Fruit fly (Drosophila melanogaster) whole organism: ENCODE measurements around the gene Cpr67Fb.
A peak's percentile ranks its signal among the peaks of the same experiment; 100 is the strongest.

Experiments
- CG8478 ChIP-seq: fragments of >200 bp; optimal IDR thresholded peaks from 2 replicates; lab custom pipeline; 2018; ENCODE audit warnings: inconsistent platforms
- Dll ChIP-seq: fragments of >200 bp; optimal IDR thresholded peaks from 2 replicates; lab custom pipeline; 2017
- EcR ChIP-seq, 2 experiments: fragments of >200 bp; optimal IDR thresholded peaks; 2 replicates each; lab custom pipeline; 2017; ENCODE audit warnings: missing biosample characterization in 2 of 2, missing genetic modification characterization in 2 of 2, missing genetic modification reagents in 2 of 2
- pan ChIP-seq: fragments of >200 bp; optimal IDR thresholded peaks from 2 replicates; lab custom pipeline; 2017
- psq ChIP-seq: fragments of >200 bp; optimal IDR thresholded peaks from 2 replicates; lab custom pipeline; 2017
- usp ChIP-seq: fragments of >200 bp; optimal IDR thresholded peaks from 2 replicates; lab custom pipeline; 2017; ENCODE audit warnings: missing biosample characterization, missing genetic modification characterization, mixed read lengths

Gene Cpr67Fb

dm6 chr3L:10894159-10894558, at the start of gene Cpr67Fb:
Gene Cpr67Fb, plus strand, starts transcription at chr3L:10894173.
- no peak for TF ChIP-seq psq
- TF ChIP-seq Dll (lab: Kevin White, UChicago) = no peak
- TF ChIP-seq usp = no peak
- TF ChIP-seq CG8478 (lab: Kevin White, UChicago) = no peak
- no peak for TF ChIP-seq pan (lab: Kevin White, UChicago)
- TF ChIP-seq EcR (GFP tag; optimal IDR thresholded peaks at IDR 0.05; lab: Kevin White, UChicago) = no peak

- no peak for TF ChIP-seq usp
Measured at dm6 chr3L:10844548-10845530, 49.1 kb upstream of the Cpr67Fb start.

- TF ChIP-seq CG8478 (lab: Kevin White, UChicago) (no peak), Dll (lab: Kevin White, UChicago) (no peak), pan (lab: Kevin White, UChicago) (no peak), usp (no peak), EcR (GFP tag; optimal IDR thresholded peaks at IDR 0.05; lab: Kevin White, UChicago) (no peak), psq (no peak)
Measured at dm6 chr3L:10845758-10846157, 48.2 kb upstream of the Cpr67Fb start.

- TF ChIP-seq CG8478 (lab: Kevin White, UChicago) (no peak), pan (lab: Kevin White, UChicago) (peak; percentile 26)
Measured at dm6 chr3L:10847790-10848492, 46.0 kb upstream of the Cpr67Fb start.

- no peak for TF ChIP-seq Dll (lab: Kevin White, UChicago)
- no peak for TF ChIP-seq psq
Measured at dm6 chr3L:10848712-10849377, 45.1 kb upstream of the Cpr67Fb start.

dm6 chr3L:10849620-10850302, 44.2 kb upstream of the Cpr67Fb start:
- TF ChIP-seq Dll (lab: Kevin White, UChicago) (no peak), psq (no peak)

dm6 chr3L:10851107-10851762, 42.7 kb upstream of the Cpr67Fb start:
- TF ChIP-seq EcR (GFP tag; optimal IDR thresholded peaks at IDR 0.05; lab: Kevin White, UChicago) (peak in 1 of 2 experiments; percentile 63), Dll (lab: Kevin White, UChicago) (no peak)

- TF ChIP-seq Dll (lab: Kevin White, UChicago) (no peak), CG8478 (lab: Kevin White, UChicago) (no peak), pan (lab: Kevin White, UChicago) (no peak), EcR (GFP tag; optimal IDR thresholded peaks at IDR 0.05; lab: Kevin White, UChicago) (no peak), psq (no peak), usp (no peak)
Measured at dm6 chr3L:10851853-10852346, 42.1 kb upstream of the Cpr67Fb start.

- TF ChIP-seq CG8478 (lab: Kevin White, UChicago) (no peak), usp (no peak), Dll (lab: Kevin White, UChicago) (no peak), EcR (GFP tag; optimal IDR thresholded peaks at IDR 0.05; lab: Kevin White, UChicago) (peak in 1 of 2 experiments; percentile 22), pan (lab: Kevin White, UChicago) (no peak)
Measured at dm6 chr3L:10852347-10853130, 41.4 kb upstream of the Cpr67Fb start.

- TF ChIP-seq Dll (lab: Kevin White, UChicago) = no peak
- no peak for TF ChIP-seq psq
- TF ChIP-seq EcR (GFP tag; optimal IDR thresholded peaks at IDR 0.05; lab: Kevin White, UChicago) = peak in 1 of 2 experiments; percentile 19
Measured at dm6 chr3L:10853131-10853471, 40.9 kb upstream of the Cpr67Fb start.

dm6 chr3L:10853618-10854017, 40.4 kb upstream of the Cpr67Fb start:
- TF ChIP-seq psq (no peak), CG8478 (lab: Kevin White, UChicago) (no peak), pan (lab: Kevin White, UChicago) (no peak), EcR (GFP tag; optimal IDR thresholded peaks at IDR 0.05; lab: Kevin White, UChicago) (no peak), usp (no peak), Dll (lab: Kevin White, UChicago) (no peak)
